Worm (Caenorhabditis elegans): Measurements from ENCODE around the gene acs-19.
"Not testable (repeated sequence)": the region's sequence is repeated elsewhere in the genome, so short reads cannot be mapped to it uniquely, and the experiment has no call there.

ce11 chrIII:3844746-3845145 is 19.5 kb upstream of the acs-19 start, which contains the start of gene maph-1.3:
- not testable (repeated sequence) for TF ChIP-seq ets-4 (GFP tag; optimal IDR thresholded peaks at IDR 0.05); nhr-27 (tag; optimal IDR thresholded peaks at IDR 0.05); egl-44 (GFP tag; IDR thresholded peaks at IDR 0.05); rec-8 (tag; optimal IDR thresholded peaks at IDR 0.05); F22D6.2 (tag; optimal IDR thresholded peaks at IDR 0.05); sdz-38 (tag; optimal IDR thresholded peaks at IDR 0.05); F49E8.2 (tag; optimal IDR thresholded peaks at IDR 0.05; ENCODE audit: insufficient read depth); madf-10 (tag; optimal IDR thresholded peaks at IDR 0.05); rcor-1 (GFP tag; IDR thresholded peaks at IDR 0.05); bed-1 (GFP tag; IDR thresholded peaks at IDR 0.05); him-1 (tag; optimal IDR thresholded peaks at IDR 0.05); atf-7 (tag; optimal IDR thresholded peaks at IDR 0.05); xnd-1 (tag; optimal IDR thresholded peaks at IDR 0.05)
- TF ChIP-seq ceh-58 (GFP tag; IDR thresholded peaks at IDR 0.05) = 0 out of 2 replicates have a peak, but pooled peaks have one; percentile 33
